Worm (Caenorhabditis elegans): ENCODE measurements around the gene F28G4.2.

ce11 chrV:16232180-16232579, 49.9 kb downstream of the F28G4.2 start, which contains the start of gene gst-22:
- TF ChIP-seq ztf-18 (tag; optimal IDR thresholded peaks at IDR 0.05) (no peak), B0019.2 (GFP tag; conservative IDR thresholded peaks at IDR 0.05) (no peak), snpc-4 (GFP tag; optimal IDR thresholded peaks at IDR 0.05) (no peak), snpc-4 (tag; optimal IDR thresholded peaks at IDR 0.05) (no peak), rec-8 (tag; optimal IDR thresholded peaks at IDR 0.05) (no peak), Y79H2A.3 (GFP tag; conservative IDR thresholded peaks at IDR 0.05) (no peak), cebp-1 (GFP tag; IDR thresholded peaks at IDR 0.05) (no peak), cebp-1 (tag; optimal IDR thresholded peaks at IDR 0.05) (no peak), nfya-1 (tag; optimal IDR thresholded peaks at IDR 0.05; ENCODE audit: borderline replicate concordance, insufficient read depth) (no peak), tbx-9 (tag; optimal IDR thresholded peaks at IDR 0.05; ENCODE audit: borderline replicate concordance) (no peak), F49E8.2 (tag; optimal IDR thresholded peaks at IDR 0.05; ENCODE audit: insufficient read depth) (no peak)
